Worm (Caenorhabditis elegans) whole organism, mixed stage, embryonic: Measurements from ENCODE around the gene nhr-221.
"Not testable (repeated sequence)": the region's sequence is repeated elsewhere in the genome, so short reads cannot be mapped to it uniquely, and the experiment has no call there.

Experiments used
- M03D4.4 ChIP-seq: sonication (generic microtip); optimal IDR thresholded peaks from 2 replicates; lab custom pipeline; 2017; ENCODE audit warnings: mild to moderate bottlenecking, missing genetic modification characterization, missing compliant biosample characterization
- bed-3 ChIP-seq: fragments of 200-800 bp; sonication (Bioruptor generic); optimal IDR thresholded peaks from 3 replicates; lab custom pipeline; 2018; ENCODE audit warnings: mild to moderate bottlenecking, missing genetic modification characterization, moderate library complexity, missing compliant biosample characterization
- blmp-1 ChIP-seq: fragments of 150-350 bp; optimal IDR thresholded peaks from 2 replicates; lab custom pipeline; 2014; ENCODE audit warnings: missing biosample characterization, missing genetic modification characterization
- ceh-39 ChIP-seq: fragments of 150-350 bp; optimal IDR thresholded peaks from 2 replicates; lab custom pipeline; 2014; ENCODE audit warnings: missing biosample characterization, missing genetic modification characterization
- ceh-43 ChIP-seq: fragments of 200-800 bp; sonication (Bioruptor generic); optimal IDR thresholded peaks from 2 replicates; lab custom pipeline; 2018; ENCODE audit warnings: mild to moderate bottlenecking, missing genetic modification characterization, moderate library complexity, missing compliant biosample characterization
- ceh-83 ChIP-seq: fragments of 200-800 bp; sonication (Bioruptor generic); optimal IDR thresholded peaks from 2 replicates; lab custom pipeline; 2018; ENCODE audit warnings: mild to moderate bottlenecking, missing genetic modification characterization, missing compliant biosample characterization
- cnd-1 ChIP-seq: fragments of 200-800 bp; sonication (Bioruptor generic); optimal IDR thresholded peaks from 2 replicates; lab custom pipeline; 2018; ENCODE audit warnings: mild to moderate bottlenecking, missing genetic modification characterization, missing compliant biosample characterization
- drap-1 ChIP-seq: fragments of 200-800 bp; sonication (Bioruptor generic); optimal IDR thresholded peaks from 3 replicates; lab custom pipeline; 2018; ENCODE audit warnings: mild to moderate bottlenecking, missing genetic modification characterization, missing compliant biosample characterization
- elt-1 ChIP-seq: sonication (generic microtip); optimal IDR thresholded peaks from 2 replicates; lab custom pipeline; 2017; ENCODE audit warnings: missing genetic modification characterization, mild to moderate bottlenecking, missing compliant biosample characterization, antibody characterized with exemption, moderate library complexity, borderline replicate concordance; ENCODE audit not compliant: insufficient read depth
- elt-3 ChIP-seq: fragments of 150-350 bp; optimal IDR thresholded peaks from 2 replicates; lab custom pipeline; 2014; ENCODE audit warnings: missing biosample characterization, missing genetic modification characterization
- flh-1 ChIP-seq: fragments of 200-800 bp; sonication (Bioruptor generic); optimal IDR thresholded peaks from 2 replicates; lab custom pipeline; 2018; ENCODE audit warnings: mild to moderate bottlenecking, missing genetic modification characterization, moderate library complexity, missing compliant biosample characterization
- ham-2 ChIP-seq: fragments of 200-800 bp; sonication (Bioruptor generic); optimal IDR thresholded peaks from 2 replicates; lab custom pipeline; 2018; ENCODE audit warnings: mild to moderate bottlenecking, missing genetic modification characterization, missing compliant biosample characterization
- hlh-1 ChIP-seq: fragments of 150-350 bp; optimal IDR thresholded peaks from 2 replicates; lab custom pipeline; 2014; ENCODE audit warnings: missing biosample characterization, missing genetic modification reagents, missing genetic modification characterization
- lin-13 ChIP-seq: fragments of 150-350 bp; optimal IDR thresholded peaks from 2 replicates; lab custom pipeline; 2014; ENCODE audit warnings: missing biosample characterization, missing genetic modification characterization
- lin-32 ChIP-seq: fragments of 200-800 bp; sonication (Bioruptor generic); optimal IDR thresholded peaks from 2 replicates; lab custom pipeline; 2018; ENCODE audit warnings: mild to moderate bottlenecking, missing genetic modification characterization, missing compliant biosample characterization
- lsy-2 ChIP-seq: fragments of 150-350 bp; optimal IDR thresholded peaks from 2 replicates; lab custom pipeline; 2014; ENCODE audit warnings: missing biosample characterization, missing genetic modification characterization
- mab-5 ChIP-seq: fragments of 150-350 bp; optimal IDR thresholded peaks from 2 replicates; lab custom pipeline; 2014; ENCODE audit warnings: missing biosample characterization, missing genetic modification characterization
- mep-1 ChIP-seq: fragments of 150-350 bp; optimal IDR thresholded peaks from 2 replicates; lab custom pipeline; 2017; ENCODE audit warnings: missing biosample characterization, missing genetic modification reagents, missing genetic modification characterization, inconsistent platforms
- nhr-12 ChIP-seq: fragments of 150-350 bp; optimal IDR thresholded peaks from 2 replicates; lab custom pipeline; 2014; ENCODE audit warnings: missing biosample characterization, missing genetic modification characterization
- nhr-2 ChIP-seq: fragments of 150-350 bp; optimal IDR thresholded peaks from 2 replicates; lab custom pipeline; 2014; ENCODE audit warnings: missing biosample characterization, missing genetic modification characterization
- nhr-28 ChIP-seq: fragments of 150-350 bp; optimal IDR thresholded peaks from 2 replicates; lab custom pipeline; 2014; ENCODE audit warnings: missing biosample characterization, missing genetic modification characterization
- pha-4 ChIP-seq: fragments of 150-350 bp; optimal IDR thresholded peaks from 2 replicates; lab custom pipeline; 2018; ENCODE audit warnings: missing biosample characterization, missing genetic modification reagents, missing genetic modification characterization
- sem-2 ChIP-seq: fragments of 200-800 bp; sonication (Bioruptor generic); optimal IDR thresholded peaks from 2 replicates; lab custom pipeline; 2018; ENCODE audit warnings: mild to moderate bottlenecking, missing genetic modification characterization, missing compliant biosample characterization
- snpc-4 ChIP-seq: fragments of 150-350 bp; optimal IDR thresholded peaks from 2 replicates; lab custom pipeline; 2014; ENCODE audit warnings: missing biosample characterization, missing genetic modification characterization
- sptf-1 ChIP-seq: sonication (generic microtip); optimal IDR thresholded peaks from 2 replicates; lab custom pipeline; 2017; ENCODE audit warnings: mild to moderate bottlenecking, missing genetic modification characterization, moderate library complexity, missing compliant biosample characterization
- tbx-8 ChIP-seq: fragments of 200-800 bp; sonication (Bioruptor generic); optimal IDR thresholded peaks from 2 replicates; lab custom pipeline; 2018; ENCODE audit warnings: mild to moderate bottlenecking, missing genetic modification characterization, moderate library complexity, missing compliant biosample characterization
- unc-39 ChIP-seq: fragments of 150-350 bp; optimal IDR thresholded peaks from 2 replicates; lab custom pipeline; 2014; ENCODE audit warnings: missing biosample characterization, missing genetic modification characterization
- unc-62 ChIP-seq: fragments of 150-350 bp; optimal IDR thresholded peaks from 2 replicates; lab custom pipeline; 2014; ENCODE audit warnings: missing biosample characterization, missing genetic modification reagents, missing genetic modification characterization
- zip-8 ChIP-seq: fragments of 150-350 bp; optimal IDR thresholded peaks from 2 replicates; lab custom pipeline; 2014; ENCODE audit warnings: missing biosample characterization, missing genetic modification characterization
- ztf-11 ChIP-seq: fragments of 150-350 bp; optimal IDR thresholded peaks from 2 replicates; lab custom pipeline; 2014; ENCODE audit warnings: missing biosample characterization, missing genetic modification characterization

nhr-221 gene

ce11 chrV:3507691-3508090 lies 27.5 kb downstream of the nhr-221 start, which contains the start of gene str-225:
Gene str-225 (plus strand): TSS chrV:3507822.
- TF ChIP-seq lsy-2 (tag; lab: Kevin White, UChicago) (no peak), unc-39 (no peak), ceh-83 (GFP tag; lab: Kevin White, UChicago) (no peak), ztf-11 (tag; lab: Kevin White, UChicago) (no peak), ceh-39 (tag; lab: Kevin White, UChicago) (no peak)

- TF ChIP-seq cnd-1, snpc-4, unc-62: not testable (repeated sequence)
These were observed 28.9 kb downstream of the nhr-221 start, which contains the start of gene ugt-64 for ce11 chrV:3506252-3506651. Gene ugt-64 (minus strand): TSS chrV:3506352.

- no peak for TF ChIP-seq flh-1 (GFP tag; lab: Kevin White, UChicago)
- no peak for TF ChIP-seq ceh-39 (tag; lab: Kevin White, UChicago)
- TF ChIP-seq tbx-8: no peak
- no peak for TF ChIP-seq ztf-11 (tag; lab: Kevin White, UChicago)
- TF ChIP-seq drap-1 (GFP tag; lab: Kevin White, UChicago): no peak
- TF ChIP-seq mab-5 (tag; lab: Kevin White, UChicago): no peak
- TF ChIP-seq nhr-12 (tag; lab: Kevin White, UChicago): no peak
- TF ChIP-seq sem-2 (GFP tag; lab: Kevin White, UChicago): no peak
- TF ChIP-seq ceh-43 (GFP tag; lab: Kevin White, UChicago): no peak
- TF ChIP-seq M03D4.4 (tag; lab: Kevin White, UChicago): no peak
- TF ChIP-seq sptf-1 (tag; lab: Kevin White, UChicago): no peak
- TF ChIP-seq bed-3 (GFP tag; lab: Kevin White, UChicago): no peak
- no peak for TF ChIP-seq ham-2 (GFP tag; lab: Kevin White, UChicago)
- TF ChIP-seq elt-1 (tag; lab: Kevin White, UChicago): no peak
- no peak for TF ChIP-seq lsy-2 (tag; lab: Kevin White, UChicago)
- no peak for TF ChIP-seq mep-1 (tag; lab: Kevin White, UChicago)
- TF ChIP-seq lin-13 (tag; lab: Kevin White, UChicago): no peak
- no peak for TF ChIP-seq ceh-83 (GFP tag; lab: Kevin White, UChicago)
These were observed 29.4 kb downstream of the nhr-221 start for ce11 chrV:3505745-3506144.

ce11 chrV:3502038-3502437 lies 33.1 kb downstream of the nhr-221 start, which contains the start of the genes C07G3.8 and C07G3.10:
Gene C07G3.8 (minus strand): TSS chrV:3502138.
Gene C07G3.10 (plus strand): TSS chrV:3502307.
- TF ChIP-seq bed-3 (GFP tag; lab: Kevin White, UChicago) (no peak), flh-1 (GFP tag; lab: Kevin White, UChicago) (no peak)

ce11 chrV:3496880-3497279 lies 38.3 kb downstream of the nhr-221 start, which contains the start of gene C07G3.15:
Gene C07G3.15 (minus strand): TSS chrV:3496980.
- TF ChIP-seq nhr-12 (tag; lab: Kevin White, UChicago) (no peak), lin-32 (GFP tag; lab: Kevin White, UChicago) (no peak), flh-1 (GFP tag; lab: Kevin White, UChicago) (no peak), lsy-2 (tag; lab: Kevin White, UChicago) (no peak), unc-62 (no peak), unc-39 (no peak), blmp-1 (tag; lab: Kevin White, UChicago) (no peak), nhr-28 (tag; lab: Kevin White, UChicago) (no peak), nhr-2 (tag; lab: Kevin White, UChicago) (no peak), sptf-1 (tag; lab: Kevin White, UChicago) (no peak), elt-1 (tag; lab: Kevin White, UChicago) (no peak)

- TF ChIP-seq ceh-83 (GFP tag; lab: Kevin White, UChicago) (no peak), ham-2 (GFP tag; lab: Kevin White, UChicago) (no peak)
- TF ChIP-seq, all 35 proteins: peak for 0
These were observed 44.7 kb downstream of the nhr-221 start, which contains the start of gene srbc-36 for ce11 chrV:3490435-3490834. Gene srbc-36 (minus strand): TSS chrV:3490535.

ce11 chrV:3486857-3487256 lies 48.3 kb downstream of the nhr-221 start, which contains the start of gene srbc-32:
Gene srbc-32 (minus strand): TSS chrV:3486957.
- no peak for TF ChIP-seq hlh-1 (tag; lab: Kevin White, UChicago)
- TF ChIP-seq sem-2 (GFP tag; lab: Kevin White, UChicago): no peak
- TF ChIP-seq mep-1 (tag; lab: Kevin White, UChicago): no peak
- TF ChIP-seq M03D4.4 (tag; lab: Kevin White, UChicago): no peak
- no peak for TF ChIP-seq lin-13 (tag; lab: Kevin White, UChicago)
- no peak for TF ChIP-seq sptf-1 (tag; lab: Kevin White, UChicago)
- TF ChIP-seq flh-1 (GFP tag; lab: Kevin White, UChicago): no peak
- TF ChIP-seq pha-4 (tag; lab: Kevin White, UChicago): no peak
- no peak for TF ChIP-seq nhr-2 (tag; lab: Kevin White, UChicago)
- TF ChIP-seq lsy-2 (tag; lab: Kevin White, UChicago): no peak
- no peak for TF ChIP-seq elt-3 (tag; lab: Kevin White, UChicago)
- TF ChIP-seq zip-8 (tag; lab: Kevin White, UChicago): no peak
- TF ChIP-seq ham-2 (GFP tag; lab: Kevin White, UChicago): no peak
- TF ChIP-seq mab-5 (tag; lab: Kevin White, UChicago): no peak
- TF ChIP-seq unc-62: no peak
- TF ChIP-seq nhr-12 (tag; lab: Kevin White, UChicago): no peak
- no peak for TF ChIP-seq snpc-4
